Fruit fly (Drosophila melanogaster) whole organism, embryonic: Measurements from ENCODE around the gene Ir68b.

ENCODE experiments used
- CG10147 ChIP-seq: fragments of 200-800 bp; sonication (Bioruptor generic); optimal IDR thresholded peaks from 2 replicates; lab custom pipeline; 2019; ENCODE audit warnings: missing biosample characterization, mild to moderate bottlenecking, missing genetic modification characterization, moderate library complexity
- CG10543 ChIP-seq: fragments of 200-800 bp; sonication (Bioruptor generic); optimal IDR thresholded peaks from 3 replicates; lab custom pipeline; 2017; ENCODE audit warnings: missing biosample characterization, mild to moderate bottlenecking, missing genetic modification characterization, moderate library complexity
- CG11456 ChIP-seq: fragments of 200-800 bp; sonication (Bioruptor generic); IDR thresholded peaks from 3 replicates; pipeline ENCODE4 v1.3.6; 2022; ENCODE audit warnings: missing biosample characterization, missing genetic modification characterization
- CG11504 ChIP-seq: fragments of 200-800 bp; sonication (Bioruptor generic); optimal IDR thresholded peaks from 3 replicates; lab custom pipeline; 2019; ENCODE audit warnings: missing biosample characterization, mild to moderate bottlenecking, missing genetic modification characterization, moderate library complexity
- CG14441 ChIP-seq: fragments of 200-800 bp; sonication (Bioruptor generic); IDR thresholded peaks from 2 replicates; pipeline ENCODE4 v1.3.6; 2022; ENCODE audit warnings: missing biosample characterization, missing genetic modification characterization
- CG14860 ChIP-seq: fragments of 200-800 bp; sonication (Bioruptor generic); IDR thresholded peaks from 3 replicates; pipeline ENCODE4 v1.3.6; 2022; ENCODE audit warnings: missing biosample characterization, missing genetic modification characterization; ENCODE audit not compliant: partially characterized antibody
- CG17802 ChIP-seq: fragments of 200-800 bp; sonication (Bioruptor generic); optimal IDR thresholded peaks from 2 replicates; lab custom pipeline; 2018; ENCODE audit warnings: missing biosample characterization, mild to moderate bottlenecking, missing genetic modification characterization, moderate library complexity
- CG2116 ChIP-seq: fragments of 200-800 bp; sonication (Bioruptor generic); optimal IDR thresholded peaks from 3 replicates; lab custom pipeline; 2018; ENCODE audit warnings: missing biosample characterization, mild to moderate bottlenecking, missing genetic modification characterization
- CG31388 ChIP-seq: fragments of 200-800 bp; sonication (Bioruptor generic); optimal IDR thresholded peaks from 2 replicates; lab custom pipeline; 2016; ENCODE audit warnings: missing biosample characterization, missing genetic modification characterization
- CG3281 ChIP-seq: fragments of 200-800 bp; sonication (Bioruptor generic); optimal IDR thresholded peaks from 3 replicates; lab custom pipeline; 2017; ENCODE audit warnings: missing biosample characterization, mild to moderate bottlenecking, missing genetic modification characterization
- CG4282 ChIP-seq: fragments of 200-800 bp; sonication (Bioruptor generic); optimal IDR thresholded peaks from 2 replicates; lab custom pipeline; 2016; ENCODE audit warnings: missing biosample characterization, missing genetic modification characterization
- CG6175 ChIP-seq: fragments of 200-800 bp; sonication (Bioruptor generic); IDR thresholded peaks from 3 replicates; pipeline ENCODE4 v1.3.6; 2022; ENCODE audit warnings: missing biosample characterization, missing genetic modification characterization
- CG7928 ChIP-seq: fragments of 200-800 bp; sonication (Bioruptor generic); optimal IDR thresholded peaks from 2 replicates; lab custom pipeline; 2017; ENCODE audit warnings: missing biosample characterization, mild to moderate bottlenecking, missing genetic modification characterization
- CG7987 ChIP-seq: fragments of 200-800 bp; sonication (Bioruptor generic); optimal IDR thresholded peaks from 2 replicates; lab custom pipeline; 2018; ENCODE audit warnings: missing biosample characterization, mild to moderate bottlenecking, missing genetic modification characterization, moderate library complexity
- CG8290 ChIP-seq, 3 experiments: fragments of 200-800 bp; sonication (Bioruptor generic); optimal IDR thresholded peaks; 2 replicates each; lab custom pipeline; 2016 to 2019; ENCODE audit warnings: missing biosample characterization in 3 of 3, missing genetic modification characterization in 3 of 3, mild to moderate bottlenecking in 2 of 3, moderate library complexity in 1 of 3
- CHES-1-like ChIP-seq: fragments of 200-800 bp; sonication (Bioruptor generic); optimal IDR thresholded peaks from 2 replicates; lab custom pipeline; 2016; ENCODE audit warnings: missing biosample characterization, missing genetic modification characterization
- D ChIP-seq, 2 experiments: fragments of 200-800 bp in 1 of 2; fragments of >200 bp in 1 of 2; sonication (Bioruptor generic) in 1 of 2; optimal IDR thresholded peaks; 2 replicates in 1 of 2; 3 replicates in 1 of 2; lab custom pipeline; 2017; ENCODE audit warnings: mild to moderate bottlenecking in 1 of 2, missing biosample characterization in 1 of 2, missing genetic modification characterization in 1 of 2, missing genetic modification reagents in 1 of 2
- D19A ChIP-seq: fragments of 200-800 bp; optimal IDR thresholded peaks from 3 replicates; lab custom pipeline; 2019; ENCODE audit warnings: missing biosample characterization, mild to moderate bottlenecking, missing genetic modification characterization, moderate library complexity
- Dll ChIP-seq: fragments of 200-800 bp; sonication (Bioruptor generic); IDR thresholded peaks from 4 replicates; pipeline ENCODE4 v1.3.6; 2022; ENCODE audit warnings: missing biosample characterization, missing genetic modification characterization; ENCODE audit not compliant: partially characterized antibody
- Doc3 ChIP-seq: fragments of 200-800 bp; sonication (Bioruptor generic); IDR thresholded peaks from 3 replicates; pipeline ENCODE4 v1.3.6; 2022; ENCODE audit warnings: missing biosample characterization, missing genetic modification characterization; ENCODE audit not compliant: partially characterized antibody
- E2f1 ChIP-seq: fragments of 200-800 bp; sonication (Bioruptor generic); IDR thresholded peaks from 2 replicates; pipeline ENCODE4 v1.3.6; 2022; ENCODE audit warnings: missing biosample characterization, missing genetic modification characterization
- Fer1 ChIP-seq: fragments of 200-800 bp; sonication (Bioruptor generic); optimal IDR thresholded peaks from 2 replicates; lab custom pipeline; 2017; ENCODE audit warnings: missing biosample characterization, mild to moderate bottlenecking, missing genetic modification characterization
- HHEX ChIP-seq: fragments of 200-800 bp; sonication (Bioruptor generic); optimal IDR thresholded peaks from 3 replicates; lab custom pipeline; 2017; ENCODE audit warnings: missing biosample characterization, mild to moderate bottlenecking, missing genetic modification characterization, missing genetic modification reagents
- HLH54F ChIP-seq: fragments of 200-800 bp; sonication (Bioruptor generic); optimal IDR thresholded peaks from 3 replicates; lab custom pipeline; 2016; ENCODE audit warnings: missing biosample characterization, missing genetic modification characterization
- Hey ChIP-seq: fragments of 200-800 bp; sonication (Bioruptor generic); optimal IDR thresholded peaks from 3 replicates; lab custom pipeline; 2018; ENCODE audit warnings: missing biosample characterization, mild to moderate bottlenecking, missing genetic modification characterization
- Hr51 ChIP-seq, 2 experiments: fragments of 200-800 bp; sonication (Bioruptor generic); optimal IDR thresholded peaks; 2 replicates in 1 of 2; 3 replicates in 1 of 2; lab custom pipeline; 2016 to 2018; ENCODE audit warnings: missing biosample characterization in 2 of 2, missing genetic modification characterization in 2 of 2, mild to moderate bottlenecking in 1 of 2, moderate library complexity in 1 of 2
- bowl ChIP-seq: fragments of 200-800 bp; sonication (Bioruptor generic); IDR thresholded peaks from 2 replicates; pipeline ENCODE4 v1.3.6; 2022; ENCODE audit warnings: missing biosample characterization, missing genetic modification characterization
- cg ChIP-seq: fragments of 200-800 bp; sonication (Bioruptor generic); optimal IDR thresholded peaks from 3 replicates; lab custom pipeline; 2019; ENCODE audit warnings: missing biosample characterization, mild to moderate bottlenecking, missing genetic modification characterization, moderate library complexity
- chm ChIP-seq: fragments of 200-800 bp; sonication (Bioruptor generic); IDR thresholded peaks from 2 replicates; pipeline ENCODE4 v1.3.6; 2022; ENCODE audit warnings: missing biosample characterization, missing genetic modification characterization
- exex ChIP-seq: fragments of 200-800 bp; sonication (Bioruptor generic); optimal IDR thresholded peaks from 4 replicates; lab custom pipeline; 2018; ENCODE audit warnings: missing biosample characterization, mild to moderate bottlenecking, missing genetic modification characterization, moderate library complexity
- gcm ChIP-seq: fragments of 200-800 bp; sonication (Bioruptor generic); optimal IDR thresholded peaks from 2 replicates; lab custom pipeline; 2019; ENCODE audit warnings: missing biosample characterization, mild to moderate bottlenecking, missing genetic modification characterization, moderate library complexity
- gcm2 ChIP-seq: fragments of 200-800 bp; sonication (Bioruptor generic); optimal IDR thresholded peaks from 2 replicates; lab custom pipeline; 2016; ENCODE audit warnings: missing biosample characterization, missing genetic modification characterization
- ind ChIP-seq: fragments of 200-800 bp; sonication (Bioruptor generic); optimal IDR thresholded peaks from 3 replicates; lab custom pipeline; 2016; ENCODE audit warnings: missing biosample characterization, missing genetic modification characterization
- maf-S ChIP-seq: fragments of 200-800 bp; sonication (Bioruptor generic); optimal IDR thresholded peaks from 2 replicates; lab custom pipeline; 2016; ENCODE audit warnings: missing biosample characterization, missing genetic modification characterization
- mirr ChIP-seq: fragments of 200-800 bp; sonication (Bioruptor generic); optimal IDR thresholded peaks from 3 replicates; lab custom pipeline; 2018; ENCODE audit warnings: missing biosample characterization, mild to moderate bottlenecking, missing genetic modification characterization
- mld ChIP-seq: fragments of 200-800 bp; sonication (Bioruptor generic); IDR thresholded peaks from 3 replicates; pipeline ENCODE4 v1.3.6; 2022; ENCODE audit warnings: missing biosample characterization, missing genetic modification characterization; ENCODE audit not compliant: partially characterized antibody
- nerfin-1 ChIP-seq: fragments of 200-800 bp; sonication (Bioruptor generic); optimal IDR thresholded peaks from 3 replicates; lab custom pipeline; 2019; ENCODE audit warnings: missing biosample characterization, mild to moderate bottlenecking, missing genetic modification characterization, moderate library complexity
- nmo ChIP-seq: fragments of 200-800 bp; sonication (Bioruptor generic); optimal IDR thresholded peaks from 2 replicates; lab custom pipeline; 2018; ENCODE audit warnings: missing biosample characterization, mild to moderate bottlenecking, missing genetic modification characterization, moderate library complexity
- odd ChIP-seq: fragments of 200-800 bp; sonication (Bioruptor generic); optimal IDR thresholded peaks from 2 replicates; lab custom pipeline; 2017; ENCODE audit warnings: missing biosample characterization, mild to moderate bottlenecking, missing genetic modification characterization
- org-1 ChIP-seq: fragments of 200-800 bp; sonication (Bioruptor generic); optimal IDR thresholded peaks from 2 replicates; lab custom pipeline; 2017; ENCODE audit warnings: missing biosample characterization, missing genetic modification characterization
- pros ChIP-seq: fragments of 200-800 bp; sonication (Bioruptor generic); optimal IDR thresholded peaks from 3 replicates; lab custom pipeline; 2019; ENCODE audit warnings: missing biosample characterization, mild to moderate bottlenecking, missing genetic modification characterization, moderate library complexity
- pum ChIP-seq: fragments of 200-800 bp; sonication (Bioruptor generic); optimal IDR thresholded peaks from 2 replicates; lab custom pipeline; 2016; ENCODE audit warnings: missing biosample characterization, missing genetic modification characterization
- sisA ChIP-seq: fragments of 200-800 bp; sonication (Bioruptor generic); IDR thresholded peaks from 2 replicates; pipeline ENCODE4 v1.3.6; 2022; ENCODE audit warnings: missing biosample characterization, missing genetic modification characterization
- sna ChIP-seq: fragments of 200-800 bp; sonication (Bioruptor generic); IDR thresholded peaks from 2 replicates; pipeline ENCODE4 v1.3.6; 2022; ENCODE audit warnings: missing biosample characterization, missing genetic modification characterization; ENCODE audit not compliant: partially characterized antibody
- toy ChIP-seq: fragments of 200-800 bp; sonication (Bioruptor generic); IDR thresholded peaks from 2 replicates; pipeline ENCODE4 v1.3.6; 2022; ENCODE audit warnings: missing biosample characterization, missing genetic modification characterization
- trem ChIP-seq: fragments of 200-800 bp; optimal IDR thresholded peaks from 3 replicates; lab custom pipeline; 2019; ENCODE audit warnings: missing biosample characterization, mild to moderate bottlenecking, missing genetic modification characterization, moderate library complexity
- wdn ChIP-seq: fragments of 200-800 bp; sonication (Bioruptor generic); IDR thresholded peaks from 2 replicates; pipeline ENCODE4 v1.3.6; 2022; ENCODE audit warnings: missing biosample characterization, missing genetic modification characterization
- z ChIP-seq: fragments of 200-800 bp; sonication (Bioruptor generic); IDR thresholded peaks from 3 replicates; pipeline ENCODE4 v1.3.6; 2022; ENCODE audit warnings: missing biosample characterization, missing genetic modification characterization

The Ir68b gene

DNA sequence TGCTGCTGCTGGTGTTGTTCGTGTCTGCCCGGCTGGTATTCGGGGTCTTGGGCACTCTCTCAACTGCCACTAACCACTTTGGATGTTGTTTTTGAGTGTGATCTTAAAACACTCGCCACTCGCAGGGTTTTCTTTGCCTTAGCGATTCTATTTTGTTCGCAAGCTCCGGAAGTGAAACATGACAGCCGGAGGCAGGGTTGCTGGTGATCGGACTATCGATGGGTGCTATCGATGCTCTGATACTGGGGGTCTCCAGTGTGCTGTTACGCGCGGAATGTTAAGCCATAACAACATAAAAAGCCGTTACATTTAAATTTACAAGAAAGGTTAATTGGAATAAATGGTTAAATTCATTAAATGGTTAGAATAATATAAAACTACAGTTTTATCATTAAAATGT, 2.2 kb downstream of the Ir68b start, which contains the start of gene yps (continued):
- peak; percentile 91 for TF ChIP-seq CG8290 (GFP tag; optimal IDR thresholded peaks at IDR 0.05; lab: Kevin White, UChicago)
- peak; percentile 88 to 99 for TF ChIP-seq CG8290 (tag; optimal IDR thresholded peaks at IDR 0.05; lab: Kevin White, UChicago)
- peak; percentile 96 for TF ChIP-seq CHES-1-like
- TF ChIP-seq gcm (GFP tag; lab: Kevin White, UChicago) = peak; percentile 94
- peak; percentile 97 for TF ChIP-seq HHEX
- peak; percentile 98 for TF ChIP-seq odd (GFP tag; lab: Kevin White, UChicago)
- TF ChIP-seq CG6175 = peak; percentile 87
- TF ChIP-seq CG7987 = peak; percentile 100
- TF ChIP-seq CG3281 (GFP tag; lab: Kevin White, UChicago) = peak; percentile 97
- peak; percentile 81 for TF ChIP-seq nmo
- TF ChIP-seq trem (tag; lab: Kevin White, UChicago) = peak; percentile 88
- TF ChIP-seq mld (GFP tag; lab: Robert Waterston, UW) = 0 out of 3 replicates have a peak, but pooled peaks have one; percentile 27
- TF ChIP-seq CG14860 (GFP tag; lab: Robert Waterston, UW) = 0 out of 3 replicates have a peak, but pooled peaks have one; percentile 44
- peak; percentile 88 for TF ChIP-seq wdn (GFP tag; lab: Robert Waterston, UW)
- peak; percentile 87 for TF ChIP-seq HLH54F (GFP tag; lab: Kevin White, UChicago)
- TF ChIP-seq CG14441 (GFP tag; lab: Robert Waterston, UW) = peak; percentile 84
- TF ChIP-seq pros (GFP tag; lab: Kevin White, UChicago) = peak; percentile 24
- no peak for TF ChIP-seq cg
- TF ChIP-seq CG17802 = peak; percentile 84
- peak; percentile 85 for TF ChIP-seq CG11504 (tag; lab: Kevin White, UChicago)
- TF ChIP-seq sisA = no peak; the same call in 1 of the 2 replicates
- peak; percentile 78; the same call in 1 of the 2 replicates for TF ChIP-seq toy (GFP tag; lab: Robert Waterston, UW)
- peak; percentile 85 for TF ChIP-seq CG10147 (GFP tag; lab: Kevin White, UChicago)
- peak; percentile 23 for TF ChIP-seq CG31388 (GFP tag; lab: Kevin White, UChicago)
- TF ChIP-seq gcm2 (GFP tag; lab: Kevin White, UChicago) = peak; percentile 72
- TF ChIP-seq exex (tag; lab: Kevin White, UChicago) = peak; percentile 73
- TF ChIP-seq Hey = peak; percentile 95
- TF ChIP-seq Dll (GFP tag; lab: Robert Waterston, UW) = peak; percentile 69; the same call in 3 of the 4 replicates
- TF ChIP-seq D (optimal IDR thresholded peaks at IDR 0.05; lab: Kevin White, UChicago) = no peak
- peak; percentile 89 for TF ChIP-seq D (GFP tag; optimal IDR thresholded peaks at IDR 0.05; lab: Kevin White, UChicago)
- peak; percentile 73; the same call in 2 of the 3 replicates for TF ChIP-seq z
- TF ChIP-seq bowl (GFP tag; lab: Robert Waterston, UW) = peak; percentile 80
- peak; percentile 98 for TF ChIP-seq chm (GFP tag; lab: Robert Waterston, UW)
- peak; percentile 93 for TF ChIP-seq maf-S (GFP tag; lab: Kevin White, UChicago)
- peak; percentile 97 for TF ChIP-seq CG11456 (GFP tag; lab: Robert Waterston, UW)
- TF ChIP-seq pum (GFP tag; lab: Kevin White, UChicago) = peak; percentile 74
- peak; percentile 98 for TF ChIP-seq CG10543
- peak; percentile 94 for TF ChIP-seq org-1 (GFP tag; lab: Kevin White, UChicago)
- peak; percentile 87 for TF ChIP-seq E2f1 (GFP tag; lab: Robert Waterston, UW)
- peak; percentile 78 for TF ChIP-seq CG7928
- TF ChIP-seq Doc3 = peak; percentile 59; the same call in 1 of the 3 replicates
- peak; percentile 90 for TF ChIP-seq CG4282 (GFP tag; lab: Kevin White, UChicago)
- TF ChIP-seq Fer1 (GFP tag; lab: Kevin White, UChicago) = peak; percentile 98
- peak; percentile 66 for TF ChIP-seq D19A (tag; lab: Kevin White, UChicago)
- TF ChIP-seq sna (GFP tag; lab: Robert Waterston, UW) = peak; percentile 29; the same call in 1 of the 2 replicates
- TF ChIP-seq ind = peak; percentile 75
- TF ChIP-seq mirr (GFP tag; lab: Kevin White, UChicago) = peak; percentile 99
- peak; percentile 83 to 95 for TF ChIP-seq Hr51 (GFP tag; optimal IDR thresholded peaks at IDR 0.05; lab: Kevin White, UChicago)
- TF ChIP-seq nerfin-1 (tag; lab: Kevin White, UChicago) = peak; percentile 89
- TF ChIP-seq CG2116 (GFP tag; lab: Kevin White, UChicago) = peak; percentile 99
